Worm (Caenorhabditis elegans): Measurements from ENCODE around the gene B0272.4.

- TF ChIP-seq cog-1 (tag; optimal IDR thresholded peaks at IDR 0.05) (no peak), ref-1 (GFP tag; conservative IDR thresholded peaks at IDR 0.05) (no peak), tab-1 (GFP tag; IDR thresholded peaks at IDR 0.05) (no peak), ztf-29 (GFP tag; IDR thresholded peaks at IDR 0.05) (no peak), flt-1 (GFP tag; IDR thresholded peaks at IDR 0.05) (no peak), med-1 (GFP tag; optimal IDR thresholded peaks at IDR 0.05; ENCODE audit: insufficient read depth) (no peak), T22C8.4 (GFP tag; IDR thresholded peaks at IDR 0.05) (no peak), klf-2 (GFP tag; conservative IDR thresholded peaks at IDR 0.05) (no peak)
These were observed 29.9 kb downstream of the B0272.4 start, which contains the start of gene tba-8 for ce11 chrX:9458142-9458541.

Measured in whole organism, midembryonic.